Fruit fly (Drosophila melanogaster) whole organism, embryonic: ENCODE measurements around the gene Gr93a.
A peak's percentile ranks its signal among the peaks of the same experiment; 100 is the strongest.

Experiments
- BtbVII ChIP-seq: fragments of 200-800 bp; sonication (Bioruptor generic); optimal IDR thresholded peaks from 3 replicates; lab custom pipeline; 2017; ENCODE audit warnings: missing biosample characterization, mild to moderate bottlenecking, missing genetic modification characterization
- CG1024 ChIP-seq: fragments of 200-800 bp; sonication (Bioruptor generic); IDR thresholded peaks from 2 replicates; pipeline ENCODE4 v1.3.6; 2022; ENCODE audit warnings: missing biosample characterization, missing genetic modification characterization
- CG10431 ChIP-seq: fragments of 200-800 bp; sonication (Bioruptor generic); optimal IDR thresholded peaks from 3 replicates; lab custom pipeline; 2018; ENCODE audit warnings: missing biosample characterization, mild to moderate bottlenecking, missing genetic modification characterization
- CG10462 ChIP-seq: fragments of 200-800 bp; sonication (Bioruptor generic); optimal IDR thresholded peaks from 2 replicates; lab custom pipeline; 2016; ENCODE audit warnings: missing biosample characterization, missing genetic modification characterization
- CG10565 ChIP-seq: fragments of 200-800 bp; sonication (Bioruptor generic); optimal IDR thresholded peaks from 3 replicates; lab custom pipeline; 2016; ENCODE audit warnings: missing biosample characterization, mild to moderate bottlenecking, missing genetic modification characterization
- CG10959 ChIP-seq: fragments of 200-800 bp; sonication (Bioruptor generic); IDR thresholded peaks from 2 replicates; pipeline ENCODE4 v1.3.6; 2022; ENCODE audit warnings: missing biosample characterization, missing genetic modification characterization
- CG11085 ChIP-seq: fragments of 200-800 bp; sonication (Bioruptor generic); IDR thresholded peaks from 2 replicates; pipeline ENCODE4 v1.3.6; 2022; ENCODE audit warnings: missing biosample characterization, missing genetic modification characterization
- CG12299 ChIP-seq: fragments of 200-800 bp; sonication (Bioruptor generic); optimal IDR thresholded peaks from 2 replicates; lab custom pipeline; 2018; ENCODE audit warnings: missing biosample characterization, mild to moderate bottlenecking, missing genetic modification characterization
- CG15479 ChIP-seq: fragments of 200-800 bp; sonication (Bioruptor generic); optimal IDR thresholded peaks from 3 replicates; lab custom pipeline; 2019; ENCODE audit warnings: missing biosample characterization, mild to moderate bottlenecking, missing genetic modification characterization, moderate library complexity
- CG16813 ChIP-seq: fragments of 200-800 bp; sonication (Bioruptor generic); IDR thresholded peaks from 3 replicates; pipeline ENCODE4 v1.3.6; 2022; ENCODE audit warnings: missing biosample characterization, missing genetic modification characterization; ENCODE audit not compliant: partially characterized antibody
- CG16863 ChIP-seq: fragments of 200-800 bp; sonication (Bioruptor generic); optimal IDR thresholded peaks from 3 replicates; lab custom pipeline; 2016; ENCODE audit warnings: missing biosample characterization, missing genetic modification characterization
- CG17568 ChIP-seq: fragments of 200-800 bp; sonication (Bioruptor generic); optimal IDR thresholded peaks from 2 replicates; lab custom pipeline; 2018; ENCODE audit warnings: missing biosample characterization, mild to moderate bottlenecking, missing genetic modification characterization, moderate library complexity
- CG17829 ChIP-seq: fragments of 200-800 bp; optimal IDR thresholded peaks from 2 replicates; lab custom pipeline; 2019; ENCODE audit warnings: missing biosample characterization, mild to moderate bottlenecking, missing genetic modification characterization, moderate library complexity
- CG18262 ChIP-seq: fragments of 200-800 bp; optimal IDR thresholded peaks from 3 replicates; lab custom pipeline; 2019; ENCODE audit warnings: missing biosample characterization, mild to moderate bottlenecking, missing genetic modification characterization, moderate library complexity
- CG18619 ChIP-seq: fragments of 200-800 bp; sonication (Bioruptor generic); optimal IDR thresholded peaks from 3 replicates; lab custom pipeline; 2017; ENCODE audit warnings: missing biosample characterization, mild to moderate bottlenecking, missing genetic modification characterization
- CG4707 ChIP-seq: fragments of 200-800 bp; sonication (Bioruptor generic); optimal IDR thresholded peaks from 2 replicates; lab custom pipeline; 2018; ENCODE audit warnings: missing biosample characterization, mild to moderate bottlenecking, missing genetic modification characterization, moderate library complexity
- CG5180 ChIP-seq: fragments of 200-800 bp; sonication (Bioruptor generic); optimal IDR thresholded peaks from 3 replicates; lab custom pipeline; 2017; ENCODE audit warnings: missing biosample characterization, missing genetic modification characterization, mild to moderate bottlenecking, moderate library complexity, missing genetic modification reagents
- CG7839 ChIP-seq: fragments of 200-800 bp; sonication (Bioruptor generic); optimal IDR thresholded peaks from 3 replicates; lab custom pipeline; 2018; ENCODE audit warnings: missing biosample characterization, mild to moderate bottlenecking, missing genetic modification characterization, moderate library complexity
- CG8478 ChIP-seq: fragments of >200 bp; optimal IDR thresholded peaks from 2 replicates; lab custom pipeline; 2018
- D19B ChIP-seq: fragments of 200-800 bp; sonication (Bioruptor generic); optimal IDR thresholded peaks from 2 replicates; lab custom pipeline; 2017; ENCODE audit warnings: missing biosample characterization, mild to moderate bottlenecking, missing genetic modification characterization
- Dbx ChIP-seq: fragments of 200-800 bp; sonication (Bioruptor generic); IDR thresholded peaks from 3 replicates; pipeline ENCODE4 v1.3.6; 2022; ENCODE audit warnings: missing biosample characterization, missing genetic modification characterization
- Dfd ChIP-seq, 2 experiments: fragments of >200 bp; optimal IDR thresholded peaks; 2 replicates each; lab custom pipeline; 2017; ENCODE audit warnings: missing biosample characterization in 2 of 2, missing genetic modification characterization in 2 of 2
- Doc3 ChIP-seq: fragments of 200-800 bp; sonication (Bioruptor generic); IDR thresholded peaks from 3 replicates; pipeline ENCODE4 v1.3.6; 2022; ENCODE audit warnings: missing biosample characterization, missing genetic modification characterization; ENCODE audit not compliant: partially characterized antibody
- Fer1 ChIP-seq: fragments of 200-800 bp; sonication (Bioruptor generic); optimal IDR thresholded peaks from 2 replicates; lab custom pipeline; 2017; ENCODE audit warnings: missing biosample characterization, mild to moderate bottlenecking, missing genetic modification characterization
- Fer3 ChIP-seq: fragments of 200-800 bp; sonication (Bioruptor generic); optimal IDR thresholded peaks from 2 replicates; lab custom pipeline; 2018; ENCODE audit warnings: missing biosample characterization, mild to moderate bottlenecking, missing genetic modification characterization, moderate library complexity
- HLH4C ChIP-seq: fragments of 200-800 bp; sonication (Bioruptor generic); IDR thresholded peaks from 3 replicates; pipeline ENCODE4 v1.3.6; 2022; ENCODE audit warnings: missing biosample characterization, missing genetic modification characterization; ENCODE audit not compliant: partially characterized antibody
- Hsf ChIP-seq: fragments of 200-800 bp; sonication (Bioruptor generic); optimal IDR thresholded peaks from 3 replicates; lab custom pipeline; 2016; ENCODE audit warnings: missing biosample characterization, missing genetic modification characterization
- MESR4 ChIP-seq: fragments of 200-800 bp; sonication (Bioruptor generic); optimal IDR thresholded peaks from 2 replicates; lab custom pipeline; 2018; ENCODE audit warnings: missing biosample characterization, mild to moderate bottlenecking, missing genetic modification characterization, moderate library complexity
- MTF-1 ChIP-seq: fragments of 200-800 bp; sonication (Bioruptor generic); optimal IDR thresholded peaks from 2 replicates; lab custom pipeline; 2018; ENCODE audit warnings: missing biosample characterization, mild to moderate bottlenecking, missing genetic modification characterization, borderline replicate concordance
- Mrtf ChIP-seq: fragments of 200-800 bp; sonication (Bioruptor generic); IDR thresholded peaks from 3 replicates; pipeline ENCODE4 v1.3.6; 2022; ENCODE audit warnings: missing biosample characterization, missing genetic modification characterization
- Six4 ChIP-seq: fragments of 200-800 bp; sonication (Bioruptor generic); optimal IDR thresholded peaks from 2 replicates; lab custom pipeline; 2016; ENCODE audit warnings: missing biosample characterization, missing genetic modification characterization
- Spps ChIP-seq: fragments of 200-800 bp; sonication (Bioruptor generic); optimal IDR thresholded peaks from 2 replicates; lab custom pipeline; 2018; ENCODE audit warnings: missing biosample characterization, mild to moderate bottlenecking, missing genetic modification characterization
- TFAM ChIP-seq: fragments of 200-800 bp; sonication (Bioruptor generic); optimal IDR thresholded peaks from 2 replicates; lab custom pipeline; 2017; ENCODE audit warnings: missing biosample characterization, missing genetic modification characterization, inconsistent platforms
- amos ChIP-seq: fragments of 200-800 bp; sonication (Bioruptor generic); IDR thresholded peaks from 2 replicates; pipeline ENCODE4 v1.3.6; 2022; ENCODE audit warnings: missing biosample characterization, missing genetic modification characterization; ENCODE audit not compliant: partially characterized antibody
- cad ChIP-seq: fragments of >200 bp; optimal IDR thresholded peaks from 2 replicates; lab custom pipeline; 2017; ENCODE audit warnings: missing biosample characterization, missing genetic modification characterization
- cas ChIP-seq: fragments of 200-800 bp; sonication (Bioruptor generic); IDR thresholded peaks from 2 replicates; pipeline ENCODE4 v1.3.6; 2022; ENCODE audit warnings: missing biosample characterization, missing genetic modification characterization
- disco-r ChIP-seq: fragments of 200-800 bp; sonication (Bioruptor generic); optimal IDR thresholded peaks from 2 replicates; lab custom pipeline; 2016; ENCODE audit warnings: missing biosample characterization, missing genetic modification characterization
- dpn ChIP-seq, 2 experiments: fragments of 200-800 bp; sonication (Bioruptor generic); optimal IDR thresholded peaks; 3 replicates each; lab custom pipeline; 2016; ENCODE audit warnings: missing biosample characterization in 2 of 2, missing genetic modification characterization in 2 of 2
- eyg ChIP-seq: fragments of 200-800 bp; sonication (Bioruptor generic); optimal IDR thresholded peaks from 3 replicates; lab custom pipeline; 2016; ENCODE audit warnings: missing biosample characterization, missing genetic modification characterization
- gcm ChIP-seq: fragments of 200-800 bp; sonication (Bioruptor generic); optimal IDR thresholded peaks from 2 replicates; lab custom pipeline; 2019; ENCODE audit warnings: missing biosample characterization, mild to moderate bottlenecking, missing genetic modification characterization, moderate library complexity
- ham ChIP-seq: fragments of 200-800 bp; sonication (Bioruptor generic); IDR thresholded peaks from 2 replicates; pipeline ENCODE4 v1.3.6; 2022; ENCODE audit warnings: missing biosample characterization, missing genetic modification characterization
- jing ChIP-seq: fragments of 200-800 bp; sonication (Bioruptor generic); optimal IDR thresholded peaks from 2 replicates; lab custom pipeline; 2018; ENCODE audit warnings: missing biosample characterization, mild to moderate bottlenecking, missing genetic modification characterization
- nerfin-2 ChIP-seq: fragments of 200-800 bp; sonication (Bioruptor generic); IDR thresholded peaks from 2 replicates; pipeline ENCODE4 v1.3.6; 2022; ENCODE audit warnings: missing biosample characterization, missing genetic modification characterization; ENCODE audit not compliant: partially characterized antibody
- nom ChIP-seq: fragments of 200-800 bp; sonication (Bioruptor generic); optimal IDR thresholded peaks from 2 replicates; lab custom pipeline; 2017; ENCODE audit warnings: missing biosample characterization, missing genetic modification characterization, mild to moderate bottlenecking, moderate library complexity, missing genetic modification reagents
- repo ChIP-seq: fragments of 200-800 bp; sonication (Bioruptor generic); optimal IDR thresholded peaks from 2 replicates; lab custom pipeline; 2016; ENCODE audit warnings: missing biosample characterization, missing genetic modification characterization
- sisA ChIP-seq: fragments of 200-800 bp; sonication (Bioruptor generic); IDR thresholded peaks from 2 replicates; pipeline ENCODE4 v1.3.6; 2022; ENCODE audit warnings: missing biosample characterization, missing genetic modification characterization
- slou ChIP-seq: fragments of 200-800 bp; sonication (Bioruptor generic); optimal IDR thresholded peaks from 3 replicates; lab custom pipeline; 2016; ENCODE audit warnings: missing biosample characterization, missing genetic modification characterization
- so ChIP-seq: fragments of 200-800 bp; sonication (Bioruptor generic); IDR thresholded peaks from 3 replicates; pipeline ENCODE4 v1.3.6; 2022; ENCODE audit warnings: missing biosample characterization, missing genetic modification characterization
- trem ChIP-seq: fragments of 200-800 bp; optimal IDR thresholded peaks from 3 replicates; lab custom pipeline; 2019; ENCODE audit warnings: missing biosample characterization, mild to moderate bottlenecking, missing genetic modification characterization, moderate library complexity
- yki ChIP-seq: fragments of >200 bp; optimal IDR thresholded peaks from 3 replicates; lab custom pipeline; 2018

The Gr93a gene

dm6 chr3R:21862137-21862850 is 30.0 kb downstream of the Gr93a start (continued):
- peak; percentile 11 for TF ChIP-seq TFAM (GFP tag; lab: Kevin White, UChicago)
- peak; percentile 33 to 75 for TF ChIP-seq dpn (GFP tag; optimal IDR thresholded peaks at IDR 0.05; lab: Kevin White, UChicago)
- TF ChIP-seq yki (lab: Kevin White, UChicago), result no peak
- TF ChIP-seq slou (GFP tag; lab: Kevin White, UChicago), result no peak
- peak; percentile 51 for TF ChIP-seq Six4 (GFP tag; lab: Kevin White, UChicago)
- no peak for TF ChIP-seq HLH4C (GFP tag; lab: Robert Waterston, UW)
- peak; percentile 55 for TF ChIP-seq Hsf (GFP tag; lab: Kevin White, UChicago)
- TF ChIP-seq Dbx (GFP tag; lab: Robert Waterston, UW), result no peak
- TF ChIP-seq MESR4 (GFP tag; lab: Kevin White, UChicago), result no peak
- peak; percentile 23 for TF ChIP-seq MTF-1 (GFP tag; lab: Kevin White, UChicago)
- peak; percentile 93 for TF ChIP-seq CG17829
- TF ChIP-seq CG15479, result no peak
- peak; percentile 88 for TF ChIP-seq CG10431 (GFP tag; lab: Kevin White, UChicago)
- peak; percentile 85 for TF ChIP-seq CG12299 (tag; lab: Kevin White, UChicago)
- TF ChIP-seq Fer1 (GFP tag; lab: Kevin White, UChicago), result peak; percentile 31
- peak; percentile 82 for TF ChIP-seq CG4707 (GFP tag; lab: Kevin White, UChicago)
- TF ChIP-seq trem, result peak; percentile 71
- TF ChIP-seq nerfin-2, result no peak
- TF ChIP-seq CG1024 (GFP tag; lab: Robert Waterston, UW), result no peak
- TF ChIP-seq repo, result no peak
- peak; percentile 74 for TF ChIP-seq sisA (GFP tag; lab: Robert Waterston, UW)
- no peak for TF ChIP-seq CG16813 (GFP tag; lab: Robert Waterston, UW)
- peak; percentile 26 for TF ChIP-seq CG16863 (GFP tag; lab: Kevin White, UChicago)
- TF ChIP-seq gcm, result peak; percentile 96
- TF ChIP-seq CG10959, result peak; percentile 54
- TF ChIP-seq CG18619 (GFP tag; lab: Kevin White, UChicago), result peak; percentile 62
- no peak for TF ChIP-seq nom (GFP tag; lab: Kevin White, UChicago)
- TF ChIP-seq CG17568 (GFP tag; lab: Kevin White, UChicago), result peak; percentile 56
- TF ChIP-seq Mrtf (GFP tag; lab: Robert Waterston, UW), result no peak; the same call in 2 of the 3 replicates
- peak; percentile 74; the same call in 1 of the 3 replicates for TF ChIP-seq so (GFP tag; lab: Robert Waterston, UW)
- peak; percentile 25 for TF ChIP-seq Fer3 (tag; lab: Kevin White, UChicago)
- no peak for TF ChIP-seq BtbVII
- peak; percentile 70 for TF ChIP-seq jing (GFP tag; lab: Kevin White, UChicago)
- no peak for TF ChIP-seq CG8478 (lab: Kevin White, UChicago)
- peak; percentile 47 for TF ChIP-seq disco-r (GFP tag; lab: Kevin White, UChicago)
- TF ChIP-seq CG11085 (GFP tag; lab: Robert Waterston, UW), result no peak
- peak; percentile 67 for TF ChIP-seq CG10462 (GFP tag; lab: Kevin White, UChicago)
- TF ChIP-seq cas (GFP tag; lab: Robert Waterston, UW), result no peak
- TF ChIP-seq amos (GFP tag; lab: Robert Waterston, UW), result no peak
- TF ChIP-seq Doc3 (GFP tag; lab: Robert Waterston, UW), result no peak
- TF ChIP-seq Dfd (GFP tag; optimal IDR thresholded peaks at IDR 0.05; lab: Kevin White, UChicago), result no peak
- TF ChIP-seq D19B (GFP tag; lab: Kevin White, UChicago), result no peak
- TF ChIP-seq CG5180 (GFP tag; lab: Kevin White, UChicago), result peak; percentile 60
- no peak for TF ChIP-seq CG10565
- peak; percentile 92 for TF ChIP-seq CG18262 (tag; lab: Kevin White, UChicago)
- peak; percentile 56 for TF ChIP-seq Spps (tag; lab: Kevin White, UChicago)
- peak; percentile 81 for TF ChIP-seq CG7839 (tag; lab: Kevin White, UChicago)
- TF ChIP-seq cad (GFP tag; lab: Kevin White, UChicago), result no peak
- TF ChIP-seq eyg (GFP tag; lab: Kevin White, UChicago), result no peak
- no peak for TF ChIP-seq ham (GFP tag; lab: Robert Waterston, UW)
